Fruit fly (Drosophila melanogaster): ENCODE results near the gene CG2656.

The CG2656 gene

dm6 chr3R:7107713-7108588 lies 36.6 kb upstream of the CG2656 start (continued):
- peak; percentile 17 for TF ChIP-seq CG2120 (GFP tag; optimal IDR thresholded peaks at IDR 0.05)
- no peak for TF ChIP-seq CG7357 (GFP tag; IDR thresholded peaks at IDR 0.05)
- TF ChIP-seq CG12299 (tag; optimal IDR thresholded peaks at IDR 0.05), result peak; percentile 49
- TF ChIP-seq Jarid2 (GFP tag; optimal IDR thresholded peaks at IDR 0.05), result peak; percentile 52
- no peak for TF ChIP-seq MBD-R2 (GFP tag; IDR thresholded peaks at IDR 0.05)
- TF ChIP-seq Hr51 (GFP tag; optimal IDR thresholded peaks at IDR 0.05), result peak in 1 of 2 experiments; percentile 14
- peak; percentile 38 for TF ChIP-seq kni (GFP tag; optimal IDR thresholded peaks at IDR 0.05)
- TF ChIP-seq gcm2 (GFP tag; optimal IDR thresholded peaks at IDR 0.05), result no peak
- no peak for TF ChIP-seq CG30403 (GFP tag; optimal IDR thresholded peaks at IDR 0.05)
- peak; percentile 68 for TF ChIP-seq abd-A (tag; optimal IDR thresholded peaks at IDR 0.05)
- peak; percentile 23 for TF ChIP-seq bab2 (GFP tag; optimal IDR thresholded peaks at IDR 0.05)
- TF ChIP-seq trem (tag; optimal IDR thresholded peaks at IDR 0.05), result no peak
- TF ChIP-seq Doc3 (GFP tag; IDR thresholded peaks at IDR 0.05; ENCODE audit: partially characterized antibody), result no peak
- peak; percentile 78 for TF ChIP-seq cg (GFP tag; optimal IDR thresholded peaks at IDR 0.05)
- peak; percentile 33 for TF ChIP-seq CG7786 (GFP tag; optimal IDR thresholded peaks at IDR 0.05)
- TF ChIP-seq CG10654 (GFP tag; optimal IDR thresholded peaks at IDR 0.05), result no peak
- TF ChIP-seq H2.0 (GFP tag; IDR thresholded peaks at IDR 0.05), result no peak
- no peak for TF ChIP-seq CG8290 (GFP tag; optimal IDR thresholded peaks at IDR 0.05)
- peak in 1 of 2 experiments; percentile 14 for TF ChIP-seq CG8290 (tag; optimal IDR thresholded peaks at IDR 0.05)
- no peak for TF ChIP-seq CoRest (tag; optimal IDR thresholded peaks at IDR 0.05)
- TF ChIP-seq CG31365 (tag; optimal IDR thresholded peaks at IDR 0.05), result no peak
- TF ChIP-seq dysf (GFP tag; IDR thresholded peaks at IDR 0.05), result no peak
- no peak for TF ChIP-seq CG2116 (GFP tag; optimal IDR thresholded peaks at IDR 0.05)
- no peak for TF ChIP-seq jing (GFP tag; optimal IDR thresholded peaks at IDR 0.05)
- peak; percentile 27 for TF ChIP-seq BtbVII (GFP tag; optimal IDR thresholded peaks at IDR 0.05)
- TF ChIP-seq CG7271 (tag; optimal IDR thresholded peaks at IDR 0.05), result no peak
- no peak for TF ChIP-seq Hsf (GFP tag; optimal IDR thresholded peaks at IDR 0.05)
- peak; percentile 9 for TF ChIP-seq shn (GFP tag; optimal IDR thresholded peaks at IDR 0.05)
- TF ChIP-seq CG18599 (GFP tag; optimal IDR thresholded peaks at IDR 0.05), result peak; percentile 15
- peak; percentile 26 for TF ChIP-seq CG1832 (GFP tag; optimal IDR thresholded peaks at IDR 0.05)
- TF ChIP-seq Trl (optimal IDR thresholded peaks at IDR 0.05), result peak; percentile 83 to 97
- TF ChIP-seq Trl (GFP tag; optimal IDR thresholded peaks at IDR 0.05), result peak; percentile 39
- peak; percentile 74 for TF ChIP-seq Med (GFP tag)
- peak; percentile 32 for TF ChIP-seq gem (tag; optimal IDR thresholded peaks at IDR 0.05)
- peak; percentile 19 for TF ChIP-seq CG1647 (GFP tag; optimal IDR thresholded peaks at IDR 0.05)
- no peak for TF ChIP-seq CG11085 (GFP tag; IDR thresholded peaks at IDR 0.05)
- TF ChIP-seq Ssrp (tag; optimal IDR thresholded peaks at IDR 0.05), result peak; percentile 45
- TF ChIP-seq ATbp (GFP tag; optimal IDR thresholded peaks at IDR 0.05), result peak; percentile 45
- TF ChIP-seq ro (GFP tag; IDR thresholded peaks at IDR 0.05), result no peak
- TF ChIP-seq CG6689 (GFP tag; IDR thresholded peaks at IDR 0.05), result no peak
- TF ChIP-seq CG11398 (GFP tag; optimal IDR thresholded peaks at IDR 0.05), result peak; percentile 33
- peak; percentile 67 for TF ChIP-seq CG8924 (tag; optimal IDR thresholded peaks at IDR 0.05)
- TF ChIP-seq nmo (GFP tag; optimal IDR thresholded peaks at IDR 0.05), result peak; percentile 26
- TF ChIP-seq CG11723 (GFP tag; optimal IDR thresholded peaks at IDR 0.05), result peak; percentile 3
- TF ChIP-seq HLHmδ (GFP tag; optimal IDR thresholded peaks at IDR 0.05), result peak; percentile 37
- peak; percentile 39 for TF ChIP-seq CG18262 (tag; optimal IDR thresholded peaks at IDR 0.05)
- peak; percentile 51 for TF ChIP-seq D19A (tag; optimal IDR thresholded peaks at IDR 0.05)
- no peak for TF ChIP-seq CG9932 (GFP tag; IDR thresholded peaks at IDR 0.05)
- TF ChIP-seq CG12071 (GFP tag; optimal IDR thresholded peaks at IDR 0.05), result no peak
- TF ChIP-seq CG8478 (optimal IDR thresholded peaks at IDR 0.05), result no peak
